Worm (Caenorhabditis elegans) whole organism, mixed stage, embryonic: ENCODE results near the gene Y62F5A.12.

Experiments
- M03D4.4 ChIP-seq: sonication (generic microtip); optimal IDR thresholded peaks from 2 replicates; lab custom pipeline; 2017; ENCODE audit warnings: mild to moderate bottlenecking, missing genetic modification characterization, missing compliant biosample characterization
- bed-3 ChIP-seq: fragments of 200-800 bp; sonication (Bioruptor generic); optimal IDR thresholded peaks from 3 replicates; lab custom pipeline; 2018; ENCODE audit warnings: mild to moderate bottlenecking, missing genetic modification characterization, moderate library complexity, missing compliant biosample characterization
- blmp-1 ChIP-seq: fragments of 150-350 bp; optimal IDR thresholded peaks from 2 replicates; lab custom pipeline; 2014; ENCODE audit warnings: missing biosample characterization, missing genetic modification characterization
- ceh-43 ChIP-seq: fragments of 200-800 bp; sonication (Bioruptor generic); optimal IDR thresholded peaks from 2 replicates; lab custom pipeline; 2018; ENCODE audit warnings: mild to moderate bottlenecking, missing genetic modification characterization, moderate library complexity, missing compliant biosample characterization
- ces-1 ChIP-seq: fragments of 150-350 bp; optimal IDR thresholded peaks from 2 replicates; lab custom pipeline; 2014; ENCODE audit warnings: missing biosample characterization, missing genetic modification reagents, missing genetic modification characterization
- elt-3 ChIP-seq: fragments of 150-350 bp; optimal IDR thresholded peaks from 2 replicates; lab custom pipeline; 2014; ENCODE audit warnings: missing biosample characterization, missing genetic modification characterization
- lin-32 ChIP-seq: fragments of 200-800 bp; sonication (Bioruptor generic); optimal IDR thresholded peaks from 2 replicates; lab custom pipeline; 2018; ENCODE audit warnings: mild to moderate bottlenecking, missing genetic modification characterization, missing compliant biosample characterization
- nhr-12 ChIP-seq: fragments of 150-350 bp; optimal IDR thresholded peaks from 2 replicates; lab custom pipeline; 2014; ENCODE audit warnings: missing biosample characterization, missing genetic modification characterization
- nhr-2 ChIP-seq: fragments of 150-350 bp; optimal IDR thresholded peaks from 2 replicates; lab custom pipeline; 2014; ENCODE audit warnings: missing biosample characterization, missing genetic modification characterization
- nhr-76 ChIP-seq: sonication (generic microtip); optimal IDR thresholded peaks from 2 replicates; lab custom pipeline; 2017; ENCODE audit warnings: missing biosample characterization, missing genetic modification characterization
- snpc-4 ChIP-seq: fragments of 150-350 bp; optimal IDR thresholded peaks from 2 replicates; lab custom pipeline; 2014; ENCODE audit warnings: missing biosample characterization, missing genetic modification characterization
- unc-120 ChIP-seq: sonication (generic microtip); optimal IDR thresholded peaks from 2 replicates; lab custom pipeline; 2017; ENCODE audit warnings: missing genetic modification characterization, missing compliant biosample characterization; ENCODE audit not compliant: poor library complexity, severe bottlenecking
- unc-62 ChIP-seq: fragments of 150-350 bp; optimal IDR thresholded peaks from 2 replicates; lab custom pipeline; 2014; ENCODE audit warnings: missing biosample characterization, missing genetic modification reagents, missing genetic modification characterization
- ztf-11 ChIP-seq: fragments of 150-350 bp; optimal IDR thresholded peaks from 2 replicates; lab custom pipeline; 2014; ENCODE audit warnings: missing biosample characterization, missing genetic modification characterization

DNA sequence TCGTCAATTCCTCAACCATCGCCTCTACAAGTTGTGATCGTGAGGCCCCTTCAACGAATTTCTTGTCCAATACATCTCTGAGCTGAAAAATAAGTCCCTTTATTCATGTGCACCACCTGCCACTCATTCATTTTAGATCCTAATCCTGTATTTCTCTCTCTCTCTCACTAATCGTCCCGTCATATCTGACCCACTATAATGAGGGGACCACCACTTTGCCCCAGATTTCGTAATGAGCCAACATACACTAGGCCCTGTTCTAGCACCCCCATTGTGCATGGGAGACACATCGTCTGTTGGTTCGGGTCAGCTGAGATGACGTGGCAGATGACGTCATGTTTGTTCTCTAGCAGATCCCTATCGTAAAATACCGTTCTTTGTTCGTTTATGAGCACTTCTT lies 1.1 kb upstream of the Y62F5A.12 start:
- TF ChIP-seq blmp-1 (tag; lab: Kevin White, UChicago) (no peak), unc-62 (GFP tag; lab: Kevin White, UChicago) (peak; percentile 45), elt-3 (no peak), unc-120 (tag; lab: Kevin White, UChicago) (no peak), snpc-4 (tag; lab: Kevin White, UChicago) (no peak), bed-3 (GFP tag; lab: Kevin White, UChicago) (no peak), lin-32 (GFP tag; lab: Kevin White, UChicago) (no peak), nhr-2 (tag; lab: Kevin White, UChicago) (peak; percentile 82), ztf-11 (tag; lab: Kevin White, UChicago) (peak; percentile 22), nhr-12 (no peak), ceh-43 (GFP tag; lab: Kevin White, UChicago) (peak; percentile 20), ces-1 (GFP tag; lab: Kevin White, UChicago) (peak; percentile 35), nhr-76 (tag; lab: Kevin White, UChicago) (no peak), M03D4.4 (no peak)
